Worm (Caenorhabditis elegans) whole organism, mixed stage, embryonic: ENCODE data around the gene lin-15B.

Experiments used
- bed-3 ChIP-seq: fragments of 200-800 bp; sonication (Bioruptor generic); optimal IDR thresholded peaks from 3 replicates; lab custom pipeline; 2018; ENCODE audit warnings: mild to moderate bottlenecking, missing genetic modification characterization, moderate library complexity, missing compliant biosample characterization
- ceh-83 ChIP-seq: fragments of 200-800 bp; sonication (Bioruptor generic); optimal IDR thresholded peaks from 2 replicates; lab custom pipeline; 2018; ENCODE audit warnings: mild to moderate bottlenecking, missing genetic modification characterization, missing compliant biosample characterization
- cnd-1 ChIP-seq: fragments of 200-800 bp; sonication (Bioruptor generic); optimal IDR thresholded peaks from 2 replicates; lab custom pipeline; 2018; ENCODE audit warnings: mild to moderate bottlenecking, missing genetic modification characterization, missing compliant biosample characterization
- elt-1 ChIP-seq: sonication (generic microtip); optimal IDR thresholded peaks from 2 replicates; lab custom pipeline; 2017; ENCODE audit warnings: missing genetic modification characterization, mild to moderate bottlenecking, missing compliant biosample characterization, antibody characterized with exemption, moderate library complexity, borderline replicate concordance; ENCODE audit not compliant: insufficient read depth
- lsy-2 ChIP-seq: fragments of 150-350 bp; optimal IDR thresholded peaks from 2 replicates; lab custom pipeline; 2014; ENCODE audit warnings: missing biosample characterization, missing genetic modification characterization
- mab-5 ChIP-seq: fragments of 150-350 bp; optimal IDR thresholded peaks from 2 replicates; lab custom pipeline; 2014; ENCODE audit warnings: missing biosample characterization, missing genetic modification characterization
- mep-1 ChIP-seq: fragments of 150-350 bp; optimal IDR thresholded peaks from 2 replicates; lab custom pipeline; 2017; ENCODE audit warnings: missing biosample characterization, missing genetic modification reagents, missing genetic modification characterization, inconsistent platforms
- nhr-12 ChIP-seq: fragments of 150-350 bp; optimal IDR thresholded peaks from 2 replicates; lab custom pipeline; 2014; ENCODE audit warnings: missing biosample characterization, missing genetic modification characterization
- nhr-2 ChIP-seq: fragments of 150-350 bp; optimal IDR thresholded peaks from 2 replicates; lab custom pipeline; 2014; ENCODE audit warnings: missing biosample characterization, missing genetic modification characterization
- nhr-28 ChIP-seq: fragments of 150-350 bp; optimal IDR thresholded peaks from 2 replicates; lab custom pipeline; 2014; ENCODE audit warnings: missing biosample characterization, missing genetic modification characterization
- nhr-76 ChIP-seq: sonication (generic microtip); optimal IDR thresholded peaks from 2 replicates; lab custom pipeline; 2017; ENCODE audit warnings: missing biosample characterization, missing genetic modification characterization
- pha-4 ChIP-seq: fragments of 150-350 bp; optimal IDR thresholded peaks from 2 replicates; lab custom pipeline; 2018; ENCODE audit warnings: missing biosample characterization, missing genetic modification reagents, missing genetic modification characterization
- unc-62 ChIP-seq: fragments of 150-350 bp; optimal IDR thresholded peaks from 2 replicates; lab custom pipeline; 2014; ENCODE audit warnings: missing biosample characterization, missing genetic modification reagents, missing genetic modification characterization
- ztf-11 ChIP-seq: fragments of 150-350 bp; optimal IDR thresholded peaks from 2 replicates; lab custom pipeline; 2014; ENCODE audit warnings: missing biosample characterization, missing genetic modification characterization

- TF ChIP-seq lsy-2 (tag; lab: Kevin White, UChicago) = no peak
- no peak for TF ChIP-seq mep-1
- no peak for TF ChIP-seq pha-4 (tag; lab: Kevin White, UChicago)
- TF ChIP-seq unc-62 (GFP tag; lab: Kevin White, UChicago) = no peak
- no peak for TF ChIP-seq elt-1 (tag; lab: Kevin White, UChicago)
- no peak for TF ChIP-seq cnd-1 (tag; lab: Kevin White, UChicago)
- no peak for TF ChIP-seq mab-5 (tag; lab: Kevin White, UChicago)
- no peak for TF ChIP-seq ztf-11
- no peak for TF ChIP-seq nhr-28 (tag; lab: Kevin White, UChicago)
- TF ChIP-seq nhr-2 (tag; lab: Kevin White, UChicago) = no peak
- TF ChIP-seq ceh-83 (GFP tag; lab: Kevin White, UChicago) = no peak
- no peak for TF ChIP-seq nhr-12 (tag; lab: Kevin White, UChicago)
- TF ChIP-seq nhr-76 (tag; lab: Kevin White, UChicago) = no peak
- no peak for TF ChIP-seq bed-3
Measured at ce11 chrX:15681393-15681792, 44.5 kb upstream of the lin-15B start, which contains the start of gene gpn-1.
